Fruit fly (Drosophila melanogaster): ENCODE data around the gene Ir75a.

Ir75a gene

DNA sequence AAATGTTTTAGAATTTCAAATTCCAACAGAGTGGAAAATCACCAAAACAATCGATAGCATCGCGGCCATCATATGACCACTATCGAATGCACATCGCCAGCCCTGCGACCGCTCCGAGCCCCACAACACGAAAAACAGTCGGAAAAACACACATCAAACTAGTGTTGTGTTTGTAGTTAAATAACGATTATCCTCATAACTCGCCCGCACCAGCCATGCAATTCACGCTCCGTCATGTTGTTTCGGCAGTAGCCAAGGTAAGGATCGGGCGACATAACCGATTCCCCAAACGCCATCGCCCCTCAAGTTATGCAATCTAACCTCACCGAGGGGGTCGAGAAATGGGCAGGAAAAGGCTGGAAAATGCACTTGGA is 29.2 kb upstream of the Ir75a start (continued):
- TF ChIP-seq CG16815 (GFP tag; optimal IDR thresholded peaks at IDR 0.05) (no peak), Optix (GFP tag; IDR thresholded peaks at IDR 0.05) (no peak), nerfin-2 (GFP tag; IDR thresholded peaks at IDR 0.05; ENCODE audit: partially characterized antibody) (peak; percentile 68), CG32772 (GFP tag; IDR thresholded peaks at IDR 0.05) (no peak), Ravus (GFP tag; IDR thresholded peaks at IDR 0.05) (no peak), Bdp1 (GFP tag; optimal IDR thresholded peaks at IDR 0.05) (no peak), HLH54F (GFP tag; optimal IDR thresholded peaks at IDR 0.05) (no peak), phol (tag; optimal IDR thresholded peaks at IDR 0.05) (no peak), CG13287 (GFP tag; IDR thresholded peaks at IDR 0.05; ENCODE audit: partially characterized antibody) (peak; percentile 68), pum (GFP tag; optimal IDR thresholded peaks at IDR 0.05) (no peak), NC2α (GFP tag; optimal IDR thresholded peaks at IDR 0.05) (no peak), CG18764 (GFP tag; optimal IDR thresholded peaks at IDR 0.05) (no peak), CG18476 (GFP tag; optimal IDR thresholded peaks at IDR 0.05) (no peak), CG7556 (GFP tag; optimal IDR thresholded peaks at IDR 0.05) (no peak), cwo (GFP tag; optimal IDR thresholded peaks at IDR 0.05) (no peak), PHDP (tag; optimal IDR thresholded peaks at IDR 0.05) (no peak), CG8388 (GFP tag; optimal IDR thresholded peaks at IDR 0.05) (no peak), hbn (GFP tag; IDR thresholded peaks at IDR 0.05; ENCODE audit: partially characterized antibody) (peak; percentile 52), CG10209 (GFP tag; optimal IDR thresholded peaks at IDR 0.05) (no peak), stc (GFP tag; IDR thresholded peaks at IDR 0.05) (no peak), NC2β (GFP tag; optimal IDR thresholded peaks at IDR 0.05) (no peak), CG5245 (GFP tag; optimal IDR thresholded peaks at IDR 0.05) (no peak), CG31441 (GFP tag; IDR thresholded peaks at IDR 0.05) (no peak), ash1 (GFP tag; optimal IDR thresholded peaks at IDR 0.05) (no peak), Ets65A (GFP tag) (no peak), vfl (GFP tag; optimal IDR thresholded peaks at IDR 0.05) (no peak), esg (GFP tag; conservative IDR thresholded peaks at IDR 0.05) (no peak), bab2 (GFP tag; optimal IDR thresholded peaks at IDR 0.05) (no peak), Blimp-1 (GFP tag; optimal IDR thresholded peaks at IDR 0.05) (no peak), cato (GFP tag; optimal IDR thresholded peaks at IDR 0.05; ENCODE audit: borderline replicate concordance) (no peak), Sin3A (optimal IDR thresholded peaks at IDR 0.05) (peak; percentile 24), CG2678 (tag; optimal IDR thresholded peaks at IDR 0.05) (no peak), br (optimal IDR thresholded peaks at IDR 0.05) (no peak), B-H2 (GFP tag; optimal IDR thresholded peaks at IDR 0.05) (no peak), CG11695 (GFP tag; IDR thresholded peaks at IDR 0.05) (no peak), emc (GFP tag; optimal IDR thresholded peaks at IDR 0.05) (no peak), CG12659 (GFP tag; optimal IDR thresholded peaks at IDR 0.05) (no peak), CG15011 (GFP tag; optimal IDR thresholded peaks at IDR 0.05) (no peak), Dip3 (GFP tag; optimal IDR thresholded peaks at IDR 0.05) (no peak), Atf-2 (GFP tag; optimal IDR thresholded peaks at IDR 0.05) (no peak), ERR (GFP tag; optimal IDR thresholded peaks at IDR 0.05) (no peak), CG7372 (GFP tag; IDR thresholded peaks at IDR 0.05) (no peak), CG7963 (GFP tag; IDR thresholded peaks at IDR 0.05; ENCODE audit: partially characterized antibody) (peak; percentile 60), Hmx (GFP tag; optimal IDR thresholded peaks at IDR 0.05) (no peak), caup (GFP tag; optimal IDR thresholded peaks at IDR 0.05; ENCODE audit: severe bottlenecking) (no peak), nau (GFP tag; optimal IDR thresholded peaks at IDR 0.05) (no peak), CG14710 (tag; optimal IDR thresholded peaks at IDR 0.05) (no peak), HmgD (GFP tag; optimal IDR thresholded peaks at IDR 0.05) (no peak), Hr3 (GFP tag; optimal IDR thresholded peaks at IDR 0.05) (no peak), oc (tag; optimal IDR thresholded peaks at IDR 0.05) (no peak), tgo (GFP tag; IDR thresholded peaks at IDR 0.05) (no peak), CG9876 (GFP tag; optimal IDR thresholded peaks at IDR 0.05) (no peak), CG15269 (tag; optimal IDR thresholded peaks at IDR 0.05) (no peak)

Data from whole organism, embryonic.